Fruit fly (Drosophila melanogaster): ENCODE measurements around the gene kra.

DNA sequence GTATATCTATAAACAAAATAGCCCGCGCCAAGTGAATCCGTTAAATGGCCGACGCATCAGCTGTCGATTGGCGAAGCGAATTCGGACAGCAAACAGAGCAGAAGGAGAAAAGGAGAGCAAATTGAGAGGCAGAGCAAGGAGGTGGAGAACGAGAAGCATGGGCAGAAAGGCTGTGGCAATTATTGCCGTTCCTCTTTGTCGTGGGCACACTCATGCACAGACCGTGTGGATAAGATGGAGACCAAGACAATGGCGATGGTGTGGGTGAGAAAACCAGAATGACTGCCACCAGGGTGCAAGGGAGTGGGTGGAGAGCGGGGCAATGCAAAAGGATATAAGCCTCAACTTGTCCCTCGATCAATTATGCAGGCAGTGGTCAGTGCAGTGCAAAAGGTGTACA is 10.2 kb upstream of the kra start:
- TF ChIP-seq Hr4 (GFP tag; optimal IDR thresholded peaks at IDR 0.05): no peak
- TF ChIP-seq dsx (GFP tag; optimal IDR thresholded peaks at IDR 0.05; ENCODE audit: poor library complexity, severe bottlenecking): no peak
- TF ChIP-seq CG9139 (GFP tag; optimal IDR thresholded peaks at IDR 0.05): no peak
- TF ChIP-seq fd59A (GFP tag; optimal IDR thresholded peaks at IDR 0.05): no peak
- no peak for TF ChIP-seq Blimp-1 (GFP tag; optimal IDR thresholded peaks at IDR 0.05)
- TF ChIP-seq achi (GFP tag; optimal IDR thresholded peaks at IDR 0.05): no peak
- no peak for TF ChIP-seq Gug (GFP tag; IDR thresholded peaks at IDR 0.05)

Data from whole organism, prepupa.